Worm (Caenorhabditis elegans) whole organism, late embryonic: ENCODE measurements around the gene F52G3.8.

Experiments
- C08G9.2 ChIP-seq: sonication (generic microtip); optimal IDR thresholded peaks from 2 replicates; lab custom pipeline; 2016; ENCODE audit warnings: mild to moderate bottlenecking, missing genetic modification characterization, moderate library complexity, missing compliant biosample characterization
- ceh-18 ChIP-seq: sonication (generic microtip); optimal IDR thresholded peaks from 2 replicates; lab custom pipeline; 2016; ENCODE audit warnings: missing genetic modification characterization, missing compliant biosample characterization
- nfya-1 ChIP-seq: sonication (generic microtip); optimal IDR thresholded peaks from 2 replicates; lab custom pipeline; 2017; ENCODE audit warnings: missing genetic modification characterization, mild to moderate bottlenecking, missing compliant biosample characterization, antibody characterized with exemption, moderate library complexity
- nhr-11 ChIP-seq: fragments of 150-350 bp; optimal IDR thresholded peaks from 2 replicates; lab custom pipeline; 2014; ENCODE audit warnings: missing biosample characterization, missing genetic modification characterization
- nhr-232 ChIP-seq: sonication (generic microtip); optimal IDR thresholded peaks from 2 replicates; lab custom pipeline; 2016; ENCODE audit warnings: missing genetic modification characterization, missing compliant biosample characterization
- npax-4 ChIP-seq: sonication (generic microtip); optimal IDR thresholded peaks from 2 replicates; lab custom pipeline; 2016; ENCODE audit warnings: missing genetic modification characterization, missing compliant biosample characterization
- pag-3 ChIP-seq: sonication (generic microtip); optimal IDR thresholded peaks from 2 replicates; lab custom pipeline; 2016; ENCODE audit warnings: missing compliant biosample characterization, missing genetic modification characterization, borderline replicate concordance
- pha-4 ChIP-seq: fragments of 150-350 bp; optimal IDR thresholded peaks from 2 replicates; lab custom pipeline; 2018; ENCODE audit warnings: missing biosample characterization, missing genetic modification reagents, missing genetic modification characterization
- tbx-2 ChIP-seq: sonication (generic microtip); optimal IDR thresholded peaks from 2 replicates; lab custom pipeline; 2016; ENCODE audit warnings: missing genetic modification characterization, missing compliant biosample characterization
- unc-42 ChIP-seq: sonication (generic microtip); optimal IDR thresholded peaks from 2 replicates; lab custom pipeline; 2016; ENCODE audit warnings: missing genotype, missing genetic modification characterization, missing compliant biosample characterization
- unc-55 ChIP-seq: sonication (generic microtip); optimal IDR thresholded peaks from 2 replicates; lab custom pipeline; 2017; ENCODE audit warnings: missing biosample characterization, missing genetic modification reagents, missing genetic modification characterization

DNA sequence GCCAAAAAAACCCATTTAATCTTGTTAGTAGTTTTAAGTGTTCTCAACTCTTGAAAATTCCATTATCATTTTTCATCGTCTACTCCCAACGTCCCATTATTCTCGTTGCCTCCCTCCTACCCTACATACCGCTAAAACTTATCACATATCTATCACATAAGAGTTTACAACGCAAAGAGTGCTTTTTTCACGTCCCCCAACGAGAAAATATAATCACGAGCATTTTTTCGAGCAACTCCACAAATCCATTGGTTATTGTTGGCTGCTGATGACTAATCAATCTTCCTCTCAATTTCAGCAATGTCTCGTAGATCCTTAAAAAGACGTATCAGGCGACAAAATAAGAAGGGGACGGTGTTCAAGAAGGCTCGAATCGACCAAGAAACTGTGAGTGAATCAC lies 25.5 kb upstream of the F52G3.8 start, which contains the start of gene mbl-1:
- TF ChIP-seq ceh-18 (no peak), npax-4 (tag; lab: Kevin White, UChicago) (no peak), unc-42 (tag; lab: Kevin White, UChicago) (no peak), nhr-11 (tag; lab: Kevin White, UChicago) (no peak), unc-55 (GFP tag; lab: Kevin White, UChicago) (no peak), nhr-232 (tag; lab: Kevin White, UChicago) (no peak), nfya-1 (no peak), C08G9.2 (no peak), pha-4 (no peak), pag-3 (tag; lab: Kevin White, UChicago) (no peak), tbx-2 (tag; lab: Kevin White, UChicago) (no peak)
